Worm (Caenorhabditis elegans) whole organism, early embryonic: ENCODE data around the gene pqn-37.

Experiments used
- ama-1 ChIP-seq: fragments of 150-350 bp; optimal IDR thresholded peaks from 2 replicates; lab custom pipeline; 2014
- ceh-13 ChIP-seq: fragments of 200-800 bp; sonication (Bioruptor generic); optimal IDR thresholded peaks from 2 replicates; lab custom pipeline; 2018; ENCODE audit warnings: mild to moderate bottlenecking, missing genetic modification characterization, missing compliant biosample characterization
- ets-7 ChIP-seq: sonication (generic microtip); optimal IDR thresholded peaks from 2 replicates; lab custom pipeline; 2016; ENCODE audit warnings: missing genotype, missing genetic modification characterization, missing compliant biosample characterization
- flt-1 ChIP-seq: fragments of 200-800 bp; sonication (Bioruptor generic); IDR thresholded peaks from 2 replicates; pipeline ENCODE4 v1.3.6; 2022; ENCODE audit warnings: missing genetic modification characterization, missing compliant biosample characterization
- hmg-4 ChIP-seq: fragments of 200-800 bp; sonication (Bioruptor generic); optimal IDR thresholded peaks from 2 replicates; lab custom pipeline; 2018; ENCODE audit warnings: mild to moderate bottlenecking, missing genetic modification characterization, missing compliant biosample characterization
- hnd-1 ChIP-seq: sonication (generic microtip); optimal IDR thresholded peaks from 2 replicates; lab custom pipeline; 2016; ENCODE audit warnings: missing genetic modification characterization, missing compliant biosample characterization
- scrt-1 ChIP-seq: fragments of 200-800 bp; sonication (Bioruptor generic); IDR thresholded peaks from 2 replicates; pipeline ENCODE4 v1.3.6; 2022; ENCODE audit warnings: missing genetic modification characterization, missing compliant biosample characterization
- sea-1 ChIP-seq: fragments of 200-800 bp; sonication (Bioruptor generic); conservative IDR thresholded peaks from 2 replicates; pipeline ENCODE4 v1.3.6; 2022; ENCODE audit warnings: missing genetic modification characterization, missing compliant biosample characterization
- tbx-11 ChIP-seq: fragments of 200-800 bp; sonication (Bioruptor generic); IDR thresholded peaks from 2 replicates; pipeline ENCODE4 v1.3.6; 2022; ENCODE audit warnings: missing genetic modification characterization, missing compliant biosample characterization
- tbx-37 ChIP-seq: fragments of 200-800 bp; sonication (Bioruptor generic); conservative IDR thresholded peaks from 2 replicates; pipeline ENCODE4 v1.3.6; 2022; ENCODE audit warnings: missing genetic modification reagents, missing genetic modification characterization, missing compliant biosample characterization
- tra-4 ChIP-seq: sonication (generic microtip); optimal IDR thresholded peaks from 2 replicates; lab custom pipeline; 2017; ENCODE audit warnings: missing genetic modification characterization, missing compliant biosample characterization

DNA sequence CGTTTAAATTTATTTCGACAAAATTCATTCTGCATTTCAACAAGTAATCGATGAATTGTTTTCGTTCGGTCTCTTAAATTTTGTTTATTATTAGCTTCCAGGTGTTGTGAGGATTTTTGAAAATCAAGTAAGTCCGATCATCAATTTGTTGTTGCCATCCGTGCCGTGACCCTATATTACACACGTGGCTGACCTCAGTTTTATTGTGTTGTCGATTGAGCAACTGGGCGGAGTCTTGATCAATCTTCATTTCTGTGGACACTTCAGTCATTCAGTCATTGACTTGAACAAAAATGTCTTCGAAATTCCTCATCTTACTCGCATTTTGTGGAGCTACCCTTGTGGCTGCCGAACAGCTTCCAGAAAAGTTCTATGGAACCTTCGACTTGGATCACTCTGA lies 10.2 kb upstream of the pqn-37 start, which contains the start of gene lbp-2:
- TF ChIP-seq sea-1 (GFP tag; lab: Robert Waterston, UW): no peak
- TF ChIP-seq ama-1 (lab: Kevin White, UChicago): no peak
- TF ChIP-seq ets-7 (tag; lab: Kevin White, UChicago): no peak
- no peak for TF ChIP-seq hnd-1 (tag; lab: Kevin White, UChicago)
- no peak for TF ChIP-seq ceh-13 (GFP tag; lab: Kevin White, UChicago)
- TF ChIP-seq flt-1 (GFP tag; lab: Robert Waterston, UW): no peak
- TF ChIP-seq scrt-1 (GFP tag; lab: Robert Waterston, UW): no peak
- no peak for TF ChIP-seq hmg-4
- no peak for TF ChIP-seq tbx-11 (GFP tag; lab: Robert Waterston, UW)
- no peak for TF ChIP-seq tbx-37
- TF ChIP-seq tra-4 (tag; lab: Kevin White, UChicago): no peak
